Worm (Caenorhabditis elegans) whole organism, L3 larva: ENCODE measurements around the gene pho-4.
A peak's percentile ranks its signal among the peaks of the same experiment; 100 is the strongest.

Experiments used
- R02D3.7 ChIP-seq: fragments of 150-350 bp; optimal IDR thresholded peaks from 2 replicates; lab custom pipeline; 2014; ENCODE audit warnings: missing biosample characterization, missing genetic modification characterization
- ceh-16 ChIP-seq: sonication (generic microtip); optimal IDR thresholded peaks from 2 replicates; lab custom pipeline; 2017; ENCODE audit warnings: missing biosample characterization, missing genetic modification characterization
- ceh-28 ChIP-seq: fragments of 150-350 bp; optimal IDR thresholded peaks from 2 replicates; lab custom pipeline; 2014; ENCODE audit warnings: missing biosample characterization, missing genetic modification reagents, missing genetic modification characterization
- daf-12 ChIP-seq: fragments of 150-350 bp; optimal IDR thresholded peaks from 2 replicates; lab custom pipeline; 2014; ENCODE audit warnings: missing biosample characterization, missing genetic modification reagents, missing genetic modification characterization
- egl-27 ChIP-seq: sonication (generic microtip); optimal IDR thresholded peaks from 4 replicates; lab custom pipeline; 2017; ENCODE audit warnings: missing biosample characterization, missing genetic modification reagents, missing genetic modification characterization
- egl-5 ChIP-seq: fragments of 150-350 bp; optimal IDR thresholded peaks from 2 replicates; lab custom pipeline; 2017; ENCODE audit warnings: missing biosample characterization, missing genetic modification reagents, missing genetic modification characterization, inconsistent platforms
- elt-1 ChIP-seq: fragments of 150-350 bp; optimal IDR thresholded peaks from 2 replicates; lab custom pipeline; 2014; ENCODE audit warnings: missing biosample characterization, missing genetic modification characterization
- elt-3 ChIP-seq, 3 experiments: fragments of 150-350 bp in 1 of 3; sonication (generic microtip) in 2 of 3; optimal IDR thresholded peaks; 2 replicates in 2 of 3; 4 replicates in 1 of 3; lab custom pipeline; 2014 to 2017; ENCODE audit warnings: missing biosample characterization in 3 of 3, missing genetic modification characterization in 3 of 3
- eor-1 ChIP-seq, 2 experiments: fragments of 150-350 bp; optimal IDR thresholded peaks; 2 replicates each; lab custom pipeline; 2014 to 2018; ENCODE audit warnings: missing biosample characterization in 2 of 2, missing genetic modification characterization in 2 of 2
- fkh-10 ChIP-seq: sonication (generic microtip); optimal IDR thresholded peaks from 2 replicates; lab custom pipeline; 2017; ENCODE audit warnings: missing biosample characterization, missing genetic modification reagents, missing genetic modification characterization
- fkh-2 ChIP-seq: fragments of 150-350 bp; optimal IDR thresholded peaks from 2 replicates; lab custom pipeline; 2014; ENCODE audit warnings: missing biosample characterization, missing genetic modification reagents, missing genetic modification characterization
- hmg-11 ChIP-seq: sonication (generic microtip); optimal IDR thresholded peaks from 2 replicates; lab custom pipeline; 2016; ENCODE audit warnings: missing genetic modification characterization, missing compliant biosample characterization
- jun-1 ChIP-seq: fragments of 150-350 bp; optimal IDR thresholded peaks from 2 replicates; lab custom pipeline; 2014; ENCODE audit warnings: missing biosample characterization, missing genetic modification reagents, missing genetic modification characterization
- lin-15B ChIP-seq: fragments of 150-350 bp; optimal IDR thresholded peaks from 2 replicates; lab custom pipeline; 2014; ENCODE audit warnings: missing biosample characterization, missing genetic modification characterization
- lin-39 ChIP-seq: fragments of 150-350 bp; optimal IDR thresholded peaks from 2 replicates; lab custom pipeline; 2018; ENCODE audit warnings: missing biosample characterization, missing genetic modification reagents, missing genetic modification characterization
- lsy-12 ChIP-seq: sonication (generic microtip); optimal IDR thresholded peaks from 2 replicates; lab custom pipeline; 2016; ENCODE audit warnings: mild to moderate bottlenecking, missing genetic modification characterization, missing compliant biosample characterization
- mml-1 ChIP-seq: fragments of 150-350 bp; sonication (generic microtip); optimal IDR thresholded peaks from 3 replicates; lab custom pipeline; 2014; ENCODE audit warnings: missing biosample characterization, missing genetic modification characterization
- nfya-1 ChIP-seq: sonication (generic microtip); optimal IDR thresholded peaks from 2 replicates; lab custom pipeline; 2017; ENCODE audit warnings: missing genetic modification characterization, mild to moderate bottlenecking, missing compliant biosample characterization, antibody characterized with exemption, moderate library complexity; ENCODE audit not compliant: insufficient read depth
- nhr-11 ChIP-seq: fragments of 150-350 bp; optimal IDR thresholded peaks from 2 replicates; lab custom pipeline; 2014; ENCODE audit warnings: missing biosample characterization, missing genetic modification characterization
- nhr-12 ChIP-seq: fragments of 150-350 bp; optimal IDR thresholded peaks from 2 replicates; lab custom pipeline; 2014; ENCODE audit warnings: missing biosample characterization, missing genetic modification characterization
- nhr-237 ChIP-seq: fragments of 150-350 bp; optimal IDR thresholded peaks from 2 replicates; lab custom pipeline; 2014; ENCODE audit warnings: missing biosample characterization, missing genetic modification characterization
- nhr-25 ChIP-seq: sonication (generic microtip); optimal IDR thresholded peaks from 2 replicates; lab custom pipeline; 2017; ENCODE audit warnings: missing biosample characterization, missing genetic modification characterization
- nhr-43 ChIP-seq: sonication (generic microtip); optimal IDR thresholded peaks from 2 replicates; lab custom pipeline; 2016; ENCODE audit warnings: mild to moderate bottlenecking, missing genetic modification characterization, missing compliant biosample characterization; ENCODE audit not compliant: poor library complexity, severe bottlenecking
- nhr-67 ChIP-seq: fragments of 150-350 bp; optimal IDR thresholded peaks from 2 replicates; lab custom pipeline; 2014; ENCODE audit warnings: missing biosample characterization, missing genetic modification characterization
- nhr-76 ChIP-seq: fragments of 150-350 bp; sonication (generic microtip); optimal IDR thresholded peaks from 5 replicates; lab custom pipeline; 2014; ENCODE audit warnings: missing biosample characterization, missing genetic modification characterization
- nhr-77 ChIP-seq: fragments of 150-350 bp; optimal IDR thresholded peaks from 2 replicates; lab custom pipeline; 2014; ENCODE audit warnings: missing biosample characterization, missing genetic modification characterization
- skn-1 ChIP-seq: fragments of 150-350 bp; optimal IDR thresholded peaks from 2 replicates; lab custom pipeline; 2014; ENCODE audit warnings: missing biosample characterization, missing genetic modification characterization
- unc-62 ChIP-seq: fragments of 150-350 bp; sonication (generic microtip); optimal IDR thresholded peaks from 4 replicates; lab custom pipeline; 2014; ENCODE audit warnings: missing biosample characterization, missing genetic modification reagents, missing genetic modification characterization
- zag-1 ChIP-seq: fragments of 150-350 bp; optimal IDR thresholded peaks from 2 replicates; lab custom pipeline; 2014; ENCODE audit warnings: missing biosample characterization, missing genetic modification characterization

The pho-4 gene

ce11 chrII:5226309-5226708 is 12.0 kb downstream of the pho-4 start:
- TF ChIP-seq nhr-25 (no peak), nhr-77 (tag; lab: Kevin White, UChicago) (no peak), unc-62 (GFP tag; lab: Kevin White, UChicago) (no peak), lsy-12 (tag; lab: Kevin White, UChicago) (no peak), nhr-12 (tag; lab: Kevin White, UChicago) (no peak), nhr-237 (tag; lab: Kevin White, UChicago) (no peak), nhr-11 (tag; lab: Kevin White, UChicago) (no peak), egl-5 (tag; lab: Kevin White, UChicago) (peak; percentile 23), nfya-1 (tag; lab: Kevin White, UChicago) (peak; percentile 43), lin-15B (tag; lab: Kevin White, UChicago) (peak; percentile 59), elt-1 (tag; lab: Kevin White, UChicago) (no peak), skn-1 (tag; lab: Kevin White, UChicago) (no peak), nhr-76 (tag; lab: Kevin White, UChicago) (no peak), elt-3 (tag; optimal IDR thresholded peaks at IDR 0.05; lab: Kevin White, UChicago) (no peak), mml-1 (tag; lab: Kevin White, UChicago) (no peak), nhr-43 (no peak), nhr-67 (tag; lab: Kevin White, UChicago) (no peak), lin-39 (tag; lab: Kevin White, UChicago) (peak; percentile 58), ceh-16 (no peak), R02D3.7 (no peak)

ce11 chrII:5225284-5225683 is 13.0 kb downstream of the pho-4 start, which contains the start of gene dsh-1:
Gene dsh-1 (minus strand): TSS chrII:5225384.
- TF ChIP-seq eor-1 (tag; optimal IDR thresholded peaks at IDR 0.05; lab: Kevin White, UChicago) (no peak), elt-3 (tag; optimal IDR thresholded peaks at IDR 0.05; lab: Kevin White, UChicago) (no peak), hmg-11 (tag; lab: Kevin White, UChicago) (peak; percentile 25)
- TF ChIP-seq, all 47 proteins: peak for 1

- peak; percentile 88 for TF ChIP-seq egl-5 (tag; lab: Kevin White, UChicago)
- TF ChIP-seq nfya-1 (tag; lab: Kevin White, UChicago): peak; percentile 36
- no peak for TF ChIP-seq lin-39 (tag; lab: Kevin White, UChicago)
- TF ChIP-seq, all 47 proteins: peak for 2
These were observed 15.4 kb downstream of the pho-4 start for ce11 chrII:5222830-5223229.

- TF ChIP-seq egl-5 (tag; lab: Kevin White, UChicago) (peak; percentile 91), hmg-11 (tag; lab: Kevin White, UChicago) (no peak)
- TF ChIP-seq, all 47 proteins: peak for 1
These were observed 17.6 kb downstream of the pho-4 start for ce11 chrII:5220648-5221047.

ce11 chrII:5218349-5218748 is 19.9 kb downstream of the pho-4 start:
- TF ChIP-seq jun-1 (tag; lab: Kevin White, UChicago) (no peak), elt-3 (tag; optimal IDR thresholded peaks at IDR 0.05; lab: Kevin White, UChicago) (no peak), elt-1 (tag; lab: Kevin White, UChicago) (peak; percentile 6), fkh-10 (no peak), nhr-12 (tag; lab: Kevin White, UChicago) (no peak), zag-1 (no peak), fkh-2 (tag; lab: Kevin White, UChicago) (no peak), ceh-28 (tag; lab: Kevin White, UChicago) (no peak), nhr-25 (no peak), ceh-16 (no peak), nhr-11 (tag; lab: Kevin White, UChicago) (no peak), lin-39 (tag; lab: Kevin White, UChicago) (peak; percentile 63), hmg-11 (tag; lab: Kevin White, UChicago) (no peak), egl-27 (tag; lab: Kevin White, UChicago) (no peak)

ce11 chrII:5212675-5213074 is 25.6 kb downstream of the pho-4 start, which contains the start of gene C34F11.1:
Gene C34F11.1 (plus strand): TSS chrII:5212975.
- no peak for TF ChIP-seq unc-62 (GFP tag; lab: Kevin White, UChicago)
- TF ChIP-seq eor-1 (tag; optimal IDR thresholded peaks at IDR 0.05; lab: Kevin White, UChicago): no peak
- TF ChIP-seq nhr-237 (tag; lab: Kevin White, UChicago): no peak
- TF ChIP-seq nhr-76 (tag; lab: Kevin White, UChicago): no peak
- TF ChIP-seq skn-1 (tag; lab: Kevin White, UChicago): no peak
- TF ChIP-seq nfya-1 (tag; lab: Kevin White, UChicago): no peak
- TF ChIP-seq R02D3.7: no peak
- no peak for TF ChIP-seq daf-12 (tag; lab: Kevin White, UChicago)
- TF ChIP-seq ceh-16: no peak
- TF ChIP-seq nhr-25: no peak
